Fruit fly (Drosophila melanogaster) whole organism, embryonic: ENCODE results near the gene kel.

Experiments
- Atf3 ChIP-seq: fragments of 200-800 bp; sonication (Bioruptor generic); optimal IDR thresholded peaks from 3 replicates; lab custom pipeline; 2016; ENCODE audit warnings: missing biosample characterization, missing genetic modification characterization
- CG10274 ChIP-seq: fragments of 200-800 bp; sonication (Bioruptor generic); optimal IDR thresholded peaks from 3 replicates; lab custom pipeline; 2017; ENCODE audit warnings: missing biosample characterization, mild to moderate bottlenecking, missing genetic modification characterization
- CG11695 ChIP-seq: fragments of 200-800 bp; sonication (Bioruptor generic); IDR thresholded peaks from 3 replicates; pipeline ENCODE4 v1.3.6; 2022; ENCODE audit warnings: missing biosample characterization, missing genetic modification characterization
- CG15269 ChIP-seq: fragments of 200-800 bp; sonication (Bioruptor generic); optimal IDR thresholded peaks from 2 replicates; lab custom pipeline; 2018; ENCODE audit warnings: missing biosample characterization, mild to moderate bottlenecking, missing genetic modification characterization, moderate library complexity
- CG1602 ChIP-seq: fragments of 200-800 bp; sonication (Bioruptor generic); optimal IDR thresholded peaks from 3 replicates; lab custom pipeline; 2016; ENCODE audit warnings: missing biosample characterization, missing genetic modification characterization
- CG16779 ChIP-seq: fragments of 200-800 bp; sonication (Bioruptor generic); IDR thresholded peaks from 2 replicates; pipeline ENCODE4 v1.3.6; 2022; ENCODE audit warnings: missing biosample characterization, missing genetic modification characterization
- CG17328 ChIP-seq: fragments of 200-800 bp; sonication (Bioruptor generic); IDR thresholded peaks from 2 replicates; pipeline ENCODE4 v1.3.6; 2022; ENCODE audit warnings: missing biosample characterization, missing genetic modification characterization
- CG17385 ChIP-seq: fragments of 200-800 bp; sonication (Bioruptor generic); optimal IDR thresholded peaks from 3 replicates; lab custom pipeline; 2018; ENCODE audit warnings: missing biosample characterization, mild to moderate bottlenecking, missing genetic modification characterization
- CG1792 ChIP-seq: fragments of 200-800 bp; sonication (Bioruptor generic); optimal IDR thresholded peaks from 2 replicates; lab custom pipeline; 2016; ENCODE audit warnings: missing biosample characterization, missing genetic modification characterization
- CG31365 ChIP-seq: fragments of 200-800 bp; sonication (Bioruptor generic); optimal IDR thresholded peaks from 2 replicates; lab custom pipeline; 2018; ENCODE audit warnings: missing biosample characterization, mild to moderate bottlenecking, missing genetic modification characterization
- CG31388 ChIP-seq: fragments of 200-800 bp; sonication (Bioruptor generic); optimal IDR thresholded peaks from 2 replicates; lab custom pipeline; 2016; ENCODE audit warnings: missing biosample characterization, missing genetic modification characterization
- CG42726 ChIP-seq: fragments of 200-800 bp; sonication (Bioruptor generic); IDR thresholded peaks from 2 replicates; pipeline ENCODE4 v1.3.6; 2022; ENCODE audit warnings: missing biosample characterization, missing genetic modification characterization; ENCODE audit not compliant: partially characterized antibody
- CG5953 ChIP-seq: fragments of 200-800 bp; sonication (Bioruptor generic); IDR thresholded peaks from 2 replicates; pipeline ENCODE4 v1.3.6; 2022; ENCODE audit warnings: missing biosample characterization, missing genetic modification characterization
- CG6765 ChIP-seq: fragments of 200-800 bp; sonication (Bioruptor generic); optimal IDR thresholded peaks from 3 replicates; lab custom pipeline; 2017; ENCODE audit warnings: missing biosample characterization, mild to moderate bottlenecking, missing genetic modification characterization
- Camta ChIP-seq: fragments of 200-800 bp; sonication (Bioruptor generic); optimal IDR thresholded peaks from 2 replicates; lab custom pipeline; 2016; ENCODE audit warnings: missing biosample characterization, missing genetic modification characterization
- CkIIα-i1 ChIP-seq: fragments of 200-800 bp; sonication (Bioruptor generic); IDR thresholded peaks from 2 replicates; pipeline ENCODE4 v1.3.6; 2022; ENCODE audit warnings: missing biosample characterization, missing genetic modification characterization
- ERR ChIP-seq: fragments of 200-800 bp; sonication (Bioruptor generic); optimal IDR thresholded peaks from 2 replicates; lab custom pipeline; 2016; ENCODE audit warnings: missing biosample characterization, missing genetic modification characterization
- Elba2 ChIP-seq: fragments of 200-800 bp; sonication (Bioruptor generic); optimal IDR thresholded peaks from 3 replicates; lab custom pipeline; 2016; ENCODE audit warnings: missing biosample characterization, missing genetic modification characterization
- Max ChIP-seq: fragments of 200-800 bp; sonication (Bioruptor generic); optimal IDR thresholded peaks from 2 replicates; lab custom pipeline; 2016; ENCODE audit warnings: missing biosample characterization, mild to moderate bottlenecking, missing genetic modification characterization
- Med ChIP-seq: fragments of 200-800 bp; sonication (Bioruptor generic); peaks from one replicate; lab custom pipeline; 2016; ENCODE audit warnings: missing biosample characterization, missing genetic modification characterization, mild to moderate bottlenecking, inconsistent platforms, moderate library complexity
- Oaz ChIP-seq: fragments of 200-800 bp; sonication (Bioruptor generic); IDR thresholded peaks from 2 replicates; pipeline ENCODE4 v1.3.6; 2022; ENCODE audit warnings: missing biosample characterization, missing genetic modification characterization
- Stat92E ChIP-seq, 3 experiments: fragments of >200 bp in 2 of 3; fragments of 200-800 bp in 1 of 3; sonication (Bioruptor generic) in 1 of 3; optimal IDR thresholded peaks; 2 replicates each; lab custom pipeline; 2017 to 2019; ENCODE audit warnings: missing biosample characterization in 3 of 3, missing genetic modification characterization in 3 of 3, mild to moderate bottlenecking in 1 of 3, moderate library complexity in 1 of 3
- TFAM ChIP-seq: fragments of 200-800 bp; sonication (Bioruptor generic); optimal IDR thresholded peaks from 2 replicates; lab custom pipeline; 2017; ENCODE audit warnings: missing biosample characterization, missing genetic modification characterization, inconsistent platforms
- br ChIP-seq: fragments of >200 bp; optimal IDR thresholded peaks from 2 replicates; lab custom pipeline; 2017
- bsh ChIP-seq, 2 experiments: fragments of 200-800 bp; sonication (Bioruptor generic); optimal IDR thresholded peaks; 2 replicates each; lab custom pipeline; 2017 to 2018; ENCODE audit warnings: mild to moderate bottlenecking in 2 of 2, missing biosample characterization in 2 of 2, missing genetic modification characterization in 2 of 2, moderate library complexity in 1 of 2
- cas ChIP-seq: fragments of 200-800 bp; sonication (Bioruptor generic); IDR thresholded peaks from 2 replicates; pipeline ENCODE4 v1.3.6; 2022; ENCODE audit warnings: missing biosample characterization, missing genetic modification characterization
- chm ChIP-seq: fragments of 200-800 bp; sonication (Bioruptor generic); IDR thresholded peaks from 2 replicates; pipeline ENCODE4 v1.3.6; 2022; ENCODE audit warnings: missing biosample characterization, missing genetic modification characterization
- ftz-f1 ChIP-seq: fragments of 200-800 bp; sonication (Bioruptor generic); optimal IDR thresholded peaks from 2 replicates; lab custom pipeline; 2016; ENCODE audit warnings: missing biosample characterization, missing genetic modification characterization
- gce ChIP-seq: fragments of 200-800 bp; sonication (Bioruptor generic); IDR thresholded peaks from 3 replicates; pipeline ENCODE4 v1.3.6; 2022; ENCODE audit warnings: missing biosample characterization, missing genetic modification characterization
- gcm ChIP-seq: fragments of 200-800 bp; sonication (Bioruptor generic); optimal IDR thresholded peaks from 2 replicates; lab custom pipeline; 2019; ENCODE audit warnings: missing biosample characterization, mild to moderate bottlenecking, missing genetic modification characterization, moderate library complexity
- gsb ChIP-seq: fragments of 200-800 bp; sonication (Bioruptor generic); IDR thresholded peaks from 2 replicates; pipeline ENCODE4 v1.3.6; 2022; ENCODE audit warnings: missing biosample characterization, missing genetic modification characterization
- hkb ChIP-seq, 2 experiments: fragments of 200-800 bp in 1 of 2; fragments of >200 bp in 1 of 2; sonication (Bioruptor generic) in 1 of 2; IDR thresholded peaks in 1 of 2; optimal IDR thresholded peaks in 1 of 2; 2 replicates each; pipeline versions ENCODE4 v1.3.6 to Lab custom; 2017 to 2022; ENCODE audit warnings: missing biosample characterization in 1 of 2, missing genetic modification characterization in 1 of 2
- kay ChIP-seq: fragments of 200-800 bp; sonication (Bioruptor generic); optimal IDR thresholded peaks from 2 replicates; lab custom pipeline; 2016; ENCODE audit warnings: missing biosample characterization, missing genetic modification characterization
- klu ChIP-seq: fragments of 200-800 bp; sonication (Bioruptor generic); IDR thresholded peaks from 2 replicates; pipeline ENCODE4 v1.3.6; 2022; ENCODE audit warnings: missing biosample characterization, missing genetic modification characterization
- kni ChIP-seq: fragments of 200-800 bp; sonication (Bioruptor generic); optimal IDR thresholded peaks from 3 replicates; lab custom pipeline; 2017; ENCODE audit warnings: mild to moderate bottlenecking, missing biosample characterization, missing genetic modification reagents, missing genetic modification characterization
- lilli ChIP-seq: fragments of 200-800 bp; sonication (Bioruptor generic); optimal IDR thresholded peaks from 3 replicates; lab custom pipeline; 2016; ENCODE audit warnings: missing biosample characterization, missing genetic modification characterization
- lmd ChIP-seq: fragments of 200-800 bp; sonication (Bioruptor generic); IDR thresholded peaks from 2 replicates; pipeline ENCODE4 v1.3.6; 2022; ENCODE audit warnings: missing biosample characterization, missing genetic modification characterization
- rib ChIP-seq: fragments of 200-800 bp; sonication (Bioruptor generic); IDR thresholded peaks from 2 replicates; pipeline ENCODE4 v1.3.6; 2022; ENCODE audit warnings: missing biosample characterization, missing genetic modification characterization
- sima ChIP-seq: fragments of 200-800 bp; sonication (Bioruptor generic); optimal IDR thresholded peaks from 2 replicates; lab custom pipeline; 2016; ENCODE audit warnings: missing biosample characterization, missing genetic modification characterization
- toy ChIP-seq: fragments of 200-800 bp; sonication (Bioruptor generic); IDR thresholded peaks from 2 replicates; pipeline ENCODE4 v1.3.6; 2022; ENCODE audit warnings: missing biosample characterization, missing genetic modification characterization
- zfh1 ChIP-seq: fragments of 200-800 bp; sonication (Bioruptor generic); IDR thresholded peaks from 3 replicates; pipeline ENCODE4 v1.3.6; 2022; ENCODE audit warnings: missing biosample characterization, missing genetic modification characterization
- zfh2 ChIP-seq: fragments of 200-800 bp; sonication (Bioruptor generic); optimal IDR thresholded peaks from 2 replicates; lab custom pipeline; 2016; ENCODE audit warnings: missing biosample characterization, missing genetic modification characterization

Gene kel

dm6 chr2L:18144268-18144834, 6.5 kb upstream of the kel start (continued):
- TF ChIP-seq Stat92E (GFP tag; optimal IDR thresholded peaks at IDR 0.05; lab: Kevin White, UChicago) (peak in 2 of 3 experiments; percentile 62 to 84), Atf3 (GFP tag; lab: Kevin White, UChicago) (no peak), gcm (GFP tag; lab: Kevin White, UChicago) (no peak), chm (GFP tag; lab: Robert Waterston, UW) (no peak), CG31388 (no peak), Oaz (no peak), ftz-f1 (GFP tag; lab: Kevin White, UChicago) (peak; percentile 16), CG17385 (GFP tag; lab: Kevin White, UChicago) (no peak), gsb (GFP tag; lab: Robert Waterston, UW) (no peak), bsh (GFP tag; optimal IDR thresholded peaks at IDR 0.05; lab: Kevin White, UChicago) (no peak), TFAM (GFP tag; lab: Kevin White, UChicago) (no peak), zfh1 (GFP tag; lab: Robert Waterston, UW) (no peak), lilli (GFP tag; lab: Kevin White, UChicago) (no peak), CG5953 (GFP tag; lab: Robert Waterston, UW) (no peak), CG31365 (no peak), CG11695 (no peak), CkIIα-i1 (GFP tag; lab: Robert Waterston, UW) (no peak), hkb (optimal IDR thresholded peaks at IDR 0.05; lab: Kevin White, UChicago) (no peak), hkb (GFP tag; IDR thresholded peaks at IDR 0.05; lab: Robert Waterston, UW) (no peak), gce (no peak), lmd (GFP tag; lab: Robert Waterston, UW) (no peak), ERR (GFP tag; lab: Kevin White, UChicago) (no peak), rib (no peak), CG1792 (GFP tag; lab: Kevin White, UChicago) (no peak), Max (GFP tag; lab: Kevin White, UChicago) (no peak), zfh2 (GFP tag; lab: Kevin White, UChicago) (no peak), kni (GFP tag; lab: Kevin White, UChicago) (peak; percentile 40), cas (GFP tag; lab: Robert Waterston, UW) (no peak), br (lab: Kevin White, UChicago) (no peak), CG16779 (GFP tag; lab: Robert Waterston, UW) (no peak), Camta (GFP tag; lab: Kevin White, UChicago) (no peak), klu (GFP tag; lab: Robert Waterston, UW) (no peak), CG6765 (GFP tag; lab: Kevin White, UChicago) (no peak)

- TF ChIP-seq CG1602 (GFP tag; lab: Kevin White, UChicago) (no peak), CG10274 (GFP tag; lab: Kevin White, UChicago) (no peak), Elba2 (GFP tag; lab: Kevin White, UChicago) (no peak), kay (GFP tag; lab: Kevin White, UChicago) (no peak), CG15269 (tag; lab: Kevin White, UChicago) (no peak), CG42726 (GFP tag; lab: Robert Waterston, UW) (0 out of 2 replicates have a peak, but pooled peaks have one; percentile 12), toy (no peak), sima (GFP tag; lab: Kevin White, UChicago) (no peak), Med (GFP tag; lab: Kevin White, UChicago) (peak; percentile 41), CG17328 (GFP tag; lab: Robert Waterston, UW) (no peak)
Measured at dm6 chr2L:18143176-18143575, 5.3 kb upstream of the kel start.
